Worm (Caenorhabditis elegans) whole organism, young adult: ENCODE results near the gene sru-24.

Source experiments
- B0035.1 ChIP-seq: sonication (generic microtip); optimal IDR thresholded peaks from 2 replicates; lab custom pipeline; 2016; ENCODE audit warnings: missing genetic modification characterization, mild to moderate bottlenecking, missing compliant biosample characterization, missing genotype, missing genetic modification reagents
- F57C9.4 ChIP-seq: sonication (generic microtip); optimal IDR thresholded peaks from 2 replicates; lab custom pipeline; 2017; ENCODE audit warnings: mild to moderate bottlenecking, missing genetic modification characterization, missing compliant biosample characterization
- K11D2.4 ChIP-seq: fragments of 200-800 bp; sonication (Bioruptor generic); IDR thresholded peaks from 2 replicates; pipeline ENCODE4 v1.3.6; 2022; ENCODE audit warnings: missing genetic modification reagents, missing genetic modification characterization, missing compliant biosample characterization
- K12H6.12 ChIP-seq: fragments of 200-800 bp; sonication (Bioruptor generic); optimal IDR thresholded peaks from 2 replicates; lab custom pipeline; 2018; ENCODE audit warnings: mild to moderate bottlenecking, missing genetic modification characterization, missing compliant biosample characterization
- Y56A3A.18 ChIP-seq: fragments of 200-800 bp; sonication (Bioruptor generic); IDR thresholded peaks from 2 replicates; pipeline ENCODE4 v1.3.6; 2022; ENCODE audit warnings: missing genetic modification reagents, missing genetic modification characterization, missing compliant biosample characterization
- Y95B8A.8 ChIP-seq: fragments of 200-800 bp; sonication (Bioruptor generic); IDR thresholded peaks from 2 replicates; pipeline ENCODE4 v1.3.6; 2022; ENCODE audit warnings: missing genetic modification reagents, missing genetic modification characterization, missing compliant biosample characterization
- aptf-3 ChIP-seq: fragments of 200-800 bp; sonication (Bioruptor generic); IDR thresholded peaks from 2 replicates; pipeline ENCODE4 v1.3.6; 2022; ENCODE audit warnings: missing genetic modification characterization, missing compliant biosample characterization
- atf-7 ChIP-seq: sonication (generic microtip); optimal IDR thresholded peaks from 2 replicates; lab custom pipeline; 2017; ENCODE audit warnings: mild to moderate bottlenecking, missing genetic modification characterization, missing compliant biosample characterization
- attf-3 ChIP-seq: fragments of 200-800 bp; sonication (Bioruptor generic); conservative IDR thresholded peaks from 2 replicates; pipeline ENCODE4 v1.3.6; 2022; ENCODE audit warnings: missing genetic modification reagents, missing genetic modification characterization, missing compliant biosample characterization
- attf-5 ChIP-seq: fragments of 200-800 bp; sonication (Bioruptor generic); optimal IDR thresholded peaks from 2 replicates; lab custom pipeline; 2018; ENCODE audit warnings: mild to moderate bottlenecking, missing genetic modification characterization, missing compliant biosample characterization
- bed-2 ChIP-seq: fragments of 200-800 bp; sonication (Bioruptor generic); IDR thresholded peaks from 2 replicates; pipeline ENCODE4 v1.3.6; 2022; ENCODE audit warnings: missing genetic modification reagents, missing genetic modification characterization, missing compliant biosample characterization
- ceh-27 ChIP-seq: fragments of 200-800 bp; sonication (Bioruptor generic); optimal IDR thresholded peaks from 2 replicates; lab custom pipeline; 2018; ENCODE audit warnings: mild to moderate bottlenecking, missing genetic modification characterization, moderate library complexity, missing compliant biosample characterization
- ceh-79 ChIP-seq: sonication (generic microtip); optimal IDR thresholded peaks from 2 replicates; lab custom pipeline; 2017; ENCODE audit warnings: mild to moderate bottlenecking, missing genetic modification characterization, missing compliant biosample characterization
- dpl-1 ChIP-seq: fragments of 150-350 bp; optimal IDR thresholded peaks from 2 replicates; lab custom pipeline; 2014; ENCODE audit warnings: missing biosample characterization, missing genetic modification reagents, missing genetic modification characterization
- efl-1 ChIP-seq: fragments of 150-350 bp; optimal IDR thresholded peaks from 2 replicates; lab custom pipeline; 2014; ENCODE audit warnings: missing biosample characterization, missing genetic modification reagents, missing genetic modification characterization
- egrh-3 ChIP-seq: fragments of 200-800 bp; sonication (Bioruptor generic); IDR thresholded peaks from 2 replicates; pipeline ENCODE4 v1.3.6; 2022; ENCODE audit warnings: missing genetic modification reagents, missing genetic modification characterization, missing compliant biosample characterization
- fkh-3 ChIP-seq: sonication (generic microtip); optimal IDR thresholded peaks from 2 replicates; lab custom pipeline; 2016; ENCODE audit warnings: mild to moderate bottlenecking, missing genetic modification characterization, missing compliant biosample characterization
- hmg-1.2 ChIP-seq: fragments of 200-800 bp; sonication (Bioruptor generic); IDR thresholded peaks from 2 replicates; pipeline ENCODE4 v1.3.6; 2022; ENCODE audit warnings: missing genetic modification reagents, missing genetic modification characterization, missing compliant biosample characterization
- hmg-20 ChIP-seq: fragments of 200-800 bp; sonication (Bioruptor generic); IDR thresholded peaks from 2 replicates; pipeline ENCODE4 v1.3.6; 2022; ENCODE audit warnings: missing genetic modification reagents, missing genetic modification characterization, missing compliant biosample characterization
- let-526 ChIP-seq: fragments of 200-800 bp; sonication (Bioruptor generic); IDR thresholded peaks from 2 replicates; pipeline ENCODE4 v1.3.6; 2022; ENCODE audit warnings: missing genetic modification reagents, missing genetic modification characterization, missing compliant biosample characterization
- lin-35 ChIP-seq, 3 experiments: fragments of 150-350 bp in 2 of 3; sonication (generic microtip) in 1 of 3; optimal IDR thresholded peaks; 2 replicates each; lab custom pipeline; 2014 to 2018; ENCODE audit warnings: missing biosample characterization in 3 of 3, missing genetic modification characterization in 3 of 3, missing genetic modification reagents in 3 of 3
- lin-40 ChIP-seq: sonication (generic microtip); optimal IDR thresholded peaks from 2 replicates; lab custom pipeline; 2016; ENCODE audit warnings: missing genetic modification characterization, mild to moderate bottlenecking, missing compliant biosample characterization, missing genotype, missing genetic modification reagents
- lsl-1 ChIP-seq: fragments of 200-800 bp; sonication (Bioruptor generic); optimal IDR thresholded peaks from 2 replicates; lab custom pipeline; 2018; ENCODE audit warnings: mild to moderate bottlenecking, missing genetic modification characterization, moderate library complexity, missing compliant biosample characterization
- madf-3 ChIP-seq: fragments of 200-800 bp; sonication (Bioruptor generic); IDR thresholded peaks from 2 replicates; pipeline ENCODE4 v1.3.6; 2022; ENCODE audit warnings: missing genetic modification reagents, missing genetic modification characterization, missing compliant biosample characterization
- mcd-1 ChIP-seq: fragments of 200-800 bp; sonication (Bioruptor generic); IDR thresholded peaks from 2 replicates; pipeline ENCODE4 v1.3.6; 2022; ENCODE audit warnings: missing genetic modification reagents, missing genetic modification characterization, missing compliant biosample characterization
- mel-28 ChIP-seq: sonication (generic microtip); optimal IDR thresholded peaks from 2 replicates; lab custom pipeline; 2016; ENCODE audit warnings: borderline replicate concordance, mild to moderate bottlenecking, missing genetic modification characterization, missing compliant biosample characterization
- nhr-179 ChIP-seq: sonication (generic microtip); optimal IDR thresholded peaks from 2 replicates; lab custom pipeline; 2016; ENCODE audit warnings: mild to moderate bottlenecking, missing genetic modification characterization, missing compliant biosample characterization
- nhr-27 ChIP-seq: fragments of 200-800 bp; sonication (Bioruptor generic); optimal IDR thresholded peaks from 2 replicates; lab custom pipeline; 2018; ENCODE audit warnings: mild to moderate bottlenecking, missing genetic modification characterization, moderate library complexity, missing compliant biosample characterization
- nhr-80 ChIP-seq: sonication (generic microtip); optimal IDR thresholded peaks from 2 replicates; lab custom pipeline; 2016; ENCODE audit warnings: missing genetic modification characterization, missing compliant biosample characterization
- nhr-90 ChIP-seq: sonication (generic microtip); optimal IDR thresholded peaks from 2 replicates; lab custom pipeline; 2016; ENCODE audit warnings: missing genotype, mild to moderate bottlenecking, missing genetic modification characterization, missing compliant biosample characterization
- pbrm-1 ChIP-seq: fragments of 200-800 bp; sonication (Bioruptor generic); IDR thresholded peaks from 2 replicates; pipeline ENCODE4 v1.3.6; 2022; ENCODE audit warnings: missing genetic modification reagents, missing genetic modification characterization, missing compliant biosample characterization
- pha-4 ChIP-seq: fragments of 150-350 bp; sonication (generic microtip); optimal IDR thresholded peaks from 2 replicates; lab custom pipeline; 2014; ENCODE audit warnings: missing biosample characterization, missing genetic modification reagents, missing genetic modification characterization
- sdz-38 ChIP-seq: sonication (generic microtip); optimal IDR thresholded peaks from 2 replicates; lab custom pipeline; 2016; ENCODE audit warnings: missing genotype, missing genetic modification characterization, missing compliant biosample characterization
- snpc-1.1 ChIP-seq: sonication (generic microtip); optimal IDR thresholded peaks from 2 replicates; lab custom pipeline; 2017; ENCODE audit warnings: missing genetic modification characterization, mild to moderate bottlenecking, missing compliant biosample characterization, antibody characterized with exemption, moderate library complexity, missing genotype, missing genetic modification reagents; ENCODE audit not compliant: insufficient read depth
- snpc-3.4 ChIP-seq: sonication (generic microtip); optimal IDR thresholded peaks from 2 replicates; lab custom pipeline; 2017; ENCODE audit warnings: missing genetic modification characterization, mild to moderate bottlenecking, missing compliant biosample characterization, antibody characterized with exemption, moderate library complexity, missing genotype, missing genetic modification reagents
- sptf-2 ChIP-seq: fragments of 200-800 bp; sonication (Bioruptor generic); optimal IDR thresholded peaks from 2 replicates; lab custom pipeline; 2018; ENCODE audit warnings: mild to moderate bottlenecking, missing genetic modification characterization, missing compliant biosample characterization
- tbp1 ChIP-seq: fragments of 200-800 bp; sonication (Bioruptor generic); optimal IDR thresholded peaks from 2 replicates; lab custom pipeline; 2018; ENCODE audit warnings: mild to moderate bottlenecking, missing genetic modification characterization, missing compliant biosample characterization
- tlf-1 ChIP-seq: fragments of 200-800 bp; sonication (Bioruptor generic); optimal IDR thresholded peaks from 2 replicates; lab custom pipeline; 2018; ENCODE audit warnings: mild to moderate bottlenecking, missing genetic modification characterization, missing compliant biosample characterization
- unc-62 ChIP-seq: fragments of 150-350 bp; optimal IDR thresholded peaks from 2 replicates; lab custom pipeline; 2014; ENCODE audit warnings: missing biosample characterization, missing genetic modification reagents, missing genetic modification characterization
- xnd-1 ChIP-seq: sonication (generic microtip); optimal IDR thresholded peaks from 2 replicates; lab custom pipeline; 2016; ENCODE audit warnings: missing genotype, missing genetic modification reagents, missing genetic modification characterization, missing compliant biosample characterization

The sru-24 gene

ce11 chrV:674213-674612, 3.0 kb upstream of the sru-24 start, which contains the start of gene sru-25:
sru-25 (minus strand) TSS chrV:674313.
- TF ChIP-seq efl-1 (GFP tag; lab: Kevin White, UChicago) (no peak), ceh-27 (no peak), hmg-20 (GFP tag; lab: Robert Waterston, UW) (no peak), pbrm-1 (GFP tag; lab: Robert Waterston, UW) (no peak), snpc-1.1 (tag; lab: Kevin White, UChicago) (no peak)

ce11 chrV:667459-667858, 3.8 kb downstream of the sru-24 start, which contains the start of gene nhr-180:
nhr-180 (minus strand) TSS chrV:667510.
- no peak for TF ChIP-seq bed-2 (GFP tag; lab: Robert Waterston, UW)
- no peak for TF ChIP-seq atf-7 (tag; lab: Kevin White, UChicago)
- no peak for TF ChIP-seq let-526
- no peak for TF ChIP-seq mel-28
- no peak for TF ChIP-seq mcd-1 (GFP tag; lab: Robert Waterston, UW)
- TF ChIP-seq hmg-1.2 (GFP tag; lab: Robert Waterston, UW) = peak; percentile 47; the same call in 1 of the 2 replicates
- no peak for TF ChIP-seq xnd-1 (tag; lab: Kevin White, UChicago)
- TF ChIP-seq nhr-80 (tag; lab: Kevin White, UChicago) = peak; percentile 58
- no peak for TF ChIP-seq pha-4 (tag; lab: Kevin White, UChicago)
- peak; percentile 23 for TF ChIP-seq attf-5 (GFP tag; lab: Kevin White, UChicago)

- TF ChIP-seq attf-3 (GFP tag; lab: Robert Waterston, UW) (no peak), egrh-3 (GFP tag; lab: Robert Waterston, UW) (no peak), lsl-1 (GFP tag; lab: Kevin White, UChicago) (no peak), sptf-2 (GFP tag; lab: Kevin White, UChicago) (no peak), aptf-3 (GFP tag; lab: Robert Waterston, UW) (no peak), snpc-1.1 (tag; lab: Kevin White, UChicago) (no peak), K12H6.12 (tag; lab: Kevin White, UChicago) (no peak), tbp1 (GFP tag; lab: Kevin White, UChicago) (no peak), F57C9.4 (tag; lab: Kevin White, UChicago) (no peak), Y95B8A.8 (GFP tag; lab: Robert Waterston, UW) (no peak), nhr-27 (tag; lab: Kevin White, UChicago) (no peak), fkh-3 (no peak), K11D2.4 (GFP tag; lab: Robert Waterston, UW) (no peak), B0035.1 (tag; lab: Kevin White, UChicago) (no peak), ceh-79 (tag; lab: Kevin White, UChicago) (no peak), nhr-179 (tag; lab: Kevin White, UChicago) (no peak), mel-28 (no peak)
These were observed 6.8 kb downstream of the sru-24 start, which contains the start of the genes F31F4.11 and srh-266 for ce11 chrV:664337-664847. F31F4.11 (minus strand) TSS chrV:664437. srh-266 (plus strand) TSS chrV:664797.

- TF ChIP-seq Y56A3A.18 (GFP tag; lab: Robert Waterston, UW) (no peak), snpc-3.4 (no peak), lin-40 (tag; lab: Kevin White, UChicago) (no peak), tlf-1 (GFP tag; lab: Kevin White, UChicago) (no peak), pbrm-1 (GFP tag; lab: Robert Waterston, UW) (no peak), lin-35 (GFP tag; optimal IDR thresholded peaks at IDR 0.05; lab: Kevin White, UChicago) (no peak), nhr-90 (tag; lab: Kevin White, UChicago) (no peak), sdz-38 (tag; lab: Kevin White, UChicago) (no peak), madf-3 (GFP tag; lab: Robert Waterston, UW) (no peak), unc-62 (GFP tag; lab: Kevin White, UChicago) (no peak), dpl-1 (GFP tag; lab: Kevin White, UChicago) (no peak), sptf-2 (GFP tag; lab: Kevin White, UChicago) (no peak)
These were observed 11.0 kb downstream of the sru-24 start, which contains the start of gene F31F4.17 for ce11 chrV:660210-660609. F31F4.17 (minus strand) TSS chrV:660310.
